Worm (Caenorhabditis elegans) whole organism, mixed stage, embryonic: Measurements from ENCODE around the gene D1086.8.

Experiments
- drap-1 ChIP-seq: fragments of 200-800 bp; sonication (Bioruptor generic); optimal IDR thresholded peaks from 3 replicates; lab custom pipeline; 2018; ENCODE audit warnings: mild to moderate bottlenecking, missing genetic modification characterization, missing compliant biosample characterization
- nhr-28 ChIP-seq: fragments of 150-350 bp; optimal IDR thresholded peaks from 2 replicates; lab custom pipeline; 2014; ENCODE audit warnings: missing biosample characterization, missing genetic modification characterization
- snpc-4 ChIP-seq: fragments of 150-350 bp; optimal IDR thresholded peaks from 2 replicates; lab custom pipeline; 2014; ENCODE audit warnings: missing biosample characterization, missing genetic modification characterization
- ztf-11 ChIP-seq: fragments of 150-350 bp; optimal IDR thresholded peaks from 2 replicates; lab custom pipeline; 2014; ENCODE audit warnings: missing biosample characterization, missing genetic modification characterization

DNA sequence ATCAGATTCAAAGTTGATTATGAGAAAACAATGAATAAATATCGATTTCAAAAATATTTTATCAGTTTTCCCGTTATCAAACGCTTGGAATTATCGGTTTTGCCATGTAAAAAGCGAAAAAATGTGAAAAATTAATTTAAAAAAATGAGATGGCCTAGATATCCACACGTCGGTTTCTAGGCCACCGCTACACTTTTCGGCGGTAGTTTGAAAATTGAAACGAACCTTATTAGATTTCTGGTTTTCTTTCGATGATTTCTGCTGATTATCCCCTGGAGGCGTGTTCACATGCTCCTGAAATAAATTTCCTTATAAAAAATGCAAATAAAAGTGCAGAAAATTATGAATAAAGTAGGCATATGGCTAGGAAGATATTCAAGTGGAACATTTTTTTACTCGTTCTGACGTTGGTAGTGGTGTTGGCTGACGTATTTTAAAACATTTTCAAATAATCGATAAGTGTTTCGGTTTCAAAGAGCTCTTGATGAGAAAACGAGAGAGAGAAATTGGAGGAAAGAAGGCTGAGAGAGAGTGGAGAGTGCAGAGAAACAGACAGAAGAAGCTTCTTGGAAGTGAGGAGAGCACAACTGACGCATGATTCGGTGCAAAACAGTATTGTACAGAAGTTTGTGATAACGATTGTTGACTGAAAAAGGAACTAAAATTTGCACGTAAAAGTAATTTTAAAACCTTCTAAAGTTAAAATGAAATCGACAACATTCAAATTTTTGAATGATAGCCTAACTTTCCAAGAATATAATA is 39.3 kb downstream of the D1086.8 start:
- no peak for TF ChIP-seq snpc-4 (tag; lab: Kevin White, UChicago)
- no peak for TF ChIP-seq nhr-28 (tag; lab: Kevin White, UChicago)
- TF ChIP-seq drap-1 (GFP tag; lab: Kevin White, UChicago), result no peak
- no peak for TF ChIP-seq ztf-11 (tag; lab: Kevin White, UChicago)
